Fruit fly (Drosophila melanogaster) whole organism, prepupa: ENCODE measurements around the gene st.
A peak's percentile ranks its signal among the peaks of the same experiment; 100 is the strongest.

Experiments used
- Blimp-1 ChIP-seq: fragments of 200-800 bp; sonication (Bioruptor generic); optimal IDR thresholded peaks from 3 replicates; lab custom pipeline; 2017; ENCODE audit warnings: missing biosample characterization, missing genetic modification characterization, mild to moderate bottlenecking, moderate library complexity, missing genetic modification reagents
- CG10631 ChIP-seq: fragments of 200-800 bp; sonication (Bioruptor generic); optimal IDR thresholded peaks from 2 replicates; lab custom pipeline; 2016; ENCODE audit warnings: missing biosample characterization, missing genetic modification characterization
- CG10669 ChIP-seq: fragments of 200-800 bp; sonication (Bioruptor generic); optimal IDR thresholded peaks from 3 replicates; lab custom pipeline; 2018; ENCODE audit warnings: missing biosample characterization, mild to moderate bottlenecking, missing genetic modification characterization, moderate library complexity
- CG11294 ChIP-seq: fragments of 200-800 bp; sonication (Bioruptor generic); IDR thresholded peaks from 2 replicates; pipeline ENCODE4 v1.3.6; 2022; ENCODE audit warnings: missing biosample characterization, missing genetic modification characterization
- CG11902 ChIP-seq: fragments of 200-800 bp; sonication (Bioruptor generic); optimal IDR thresholded peaks from 3 replicates; lab custom pipeline; 2016; ENCODE audit warnings: missing biosample characterization, missing genetic modification characterization
- CG15336 ChIP-seq: fragments of 200-800 bp; sonication (Bioruptor generic); IDR thresholded peaks from 2 replicates; pipeline ENCODE4 v1.3.6; 2022; ENCODE audit warnings: missing biosample characterization, missing genetic modification characterization
- CG1621 ChIP-seq: fragments of 200-800 bp; sonication (Bioruptor generic); optimal IDR thresholded peaks from 3 replicates; lab custom pipeline; 2018; ENCODE audit warnings: missing biosample characterization, mild to moderate bottlenecking, missing genetic modification characterization
- CG16779 ChIP-seq: fragments of 200-800 bp; sonication (Bioruptor generic); optimal IDR thresholded peaks from 3 replicates; lab custom pipeline; 2017; ENCODE audit warnings: missing biosample characterization, mild to moderate bottlenecking, missing genetic modification characterization
- CG31627 ChIP-seq: fragments of 200-800 bp; sonication (Bioruptor generic); optimal IDR thresholded peaks from 3 replicates; lab custom pipeline; 2016; ENCODE audit warnings: missing biosample characterization, missing genetic modification characterization
- CG32006 ChIP-seq: fragments of 200-800 bp; sonication (Bioruptor generic); optimal IDR thresholded peaks from 3 replicates; lab custom pipeline; 2017; ENCODE audit warnings: missing biosample characterization, mild to moderate bottlenecking, missing genetic modification characterization
- CG34406 ChIP-seq: fragments of 200-800 bp; sonication (Bioruptor generic); optimal IDR thresholded peaks from 3 replicates; lab custom pipeline; 2016; ENCODE audit warnings: missing biosample characterization, missing genetic modification characterization
- CG3919 ChIP-seq: fragments of 200-800 bp; sonication (Bioruptor generic); optimal IDR thresholded peaks from 3 replicates; lab custom pipeline; 2016; ENCODE audit warnings: missing biosample characterization, missing genetic modification characterization
- CG4318 ChIP-seq: fragments of 200-800 bp; sonication (Bioruptor generic); optimal IDR thresholded peaks from 3 replicates; lab custom pipeline; 2017; ENCODE audit warnings: missing biosample characterization, mild to moderate bottlenecking, missing genetic modification characterization
- CG6163 ChIP-seq: fragments of 200-800 bp; sonication (Bioruptor generic); IDR thresholded peaks from 3 replicates; pipeline ENCODE4 v1.3.6; 2022; ENCODE audit warnings: missing biosample characterization, missing genetic modification characterization
- CG6276 ChIP-seq: fragments of 200-800 bp; sonication (Bioruptor generic); optimal IDR thresholded peaks from 2 replicates; lab custom pipeline; 2017; ENCODE audit warnings: missing biosample characterization, mild to moderate bottlenecking, missing genetic modification characterization
- CG6792 ChIP-seq: fragments of 200-800 bp; sonication (Bioruptor generic); optimal IDR thresholded peaks from 3 replicates; lab custom pipeline; 2016; ENCODE audit warnings: missing biosample characterization, missing genetic modification characterization
- CG6808 ChIP-seq: fragments of 200-800 bp; sonication (Bioruptor generic); optimal IDR thresholded peaks from 3 replicates; lab custom pipeline; 2017; ENCODE audit warnings: missing biosample characterization, missing genetic modification characterization, mild to moderate bottlenecking, moderate library complexity, missing genetic modification reagents
- CG6854 ChIP-seq: fragments of 200-800 bp; sonication (Bioruptor generic); optimal IDR thresholded peaks from 2 replicates; lab custom pipeline; 2017; ENCODE audit warnings: missing biosample characterization, mild to moderate bottlenecking, missing genetic modification characterization
- CG7368 ChIP-seq: fragments of 200-800 bp; sonication (Bioruptor generic); optimal IDR thresholded peaks from 3 replicates; lab custom pipeline; 2016; ENCODE audit warnings: missing biosample characterization, missing genetic modification characterization
- CG8119 ChIP-seq: fragments of 200-800 bp; sonication (Bioruptor generic); IDR thresholded peaks from 3 replicates; pipeline ENCODE4 v1.3.6; 2022; ENCODE audit warnings: missing biosample characterization, missing genetic modification characterization
- CG8319 ChIP-seq: fragments of 200-800 bp; sonication (Bioruptor generic); optimal IDR thresholded peaks from 3 replicates; lab custom pipeline; 2016; ENCODE audit warnings: missing biosample characterization, missing genetic modification characterization
- CG8632 ChIP-seq: fragments of 200-800 bp; sonication (Bioruptor generic); optimal IDR thresholded peaks from 3 replicates; lab custom pipeline; 2016; ENCODE audit warnings: missing biosample characterization, missing genetic modification characterization
- Eip75B ChIP-seq: fragments of 200-800 bp; sonication (Bioruptor generic); optimal IDR thresholded peaks from 3 replicates; lab custom pipeline; 2016; ENCODE audit warnings: missing biosample characterization, missing genetic modification characterization
- Eip93F ChIP-seq: fragments of 200-800 bp; sonication (Bioruptor generic); optimal IDR thresholded peaks from 2 replicates; lab custom pipeline; 2016; ENCODE audit warnings: missing biosample characterization, mild to moderate bottlenecking, missing genetic modification characterization
- Ets21C ChIP-seq: fragments of 200-800 bp; sonication (Bioruptor generic); optimal IDR thresholded peaks from 3 replicates; lab custom pipeline; 2016; ENCODE audit warnings: missing biosample characterization, missing genetic modification characterization
- Ets96B ChIP-seq: fragments of 200-800 bp; optimal IDR thresholded peaks from 2 replicates; lab custom pipeline; 2019; ENCODE audit warnings: missing biosample characterization, mild to moderate bottlenecking, missing genetic modification characterization, moderate library complexity
- Hr39 ChIP-seq: fragments of 200-800 bp; sonication (Bioruptor generic); optimal IDR thresholded peaks from 2 replicates; lab custom pipeline; 2016; ENCODE audit warnings: missing biosample characterization, missing genetic modification characterization
- Hr4 ChIP-seq: fragments of 200-800 bp; sonication (Bioruptor generic); optimal IDR thresholded peaks from 3 replicates; lab custom pipeline; 2016; ENCODE audit warnings: missing biosample characterization, missing genetic modification characterization
- Lpt ChIP-seq: fragments of 200-800 bp; sonication (Bioruptor generic); optimal IDR thresholded peaks from 3 replicates; lab custom pipeline; 2016; ENCODE audit warnings: missing biosample characterization, missing genetic modification characterization
- Met ChIP-seq: fragments of 200-800 bp; sonication (Bioruptor generic); optimal IDR thresholded peaks from 3 replicates; lab custom pipeline; 2016; ENCODE audit warnings: missing biosample characterization, missing genetic modification characterization
- OdsH ChIP-seq: fragments of 200-800 bp; sonication (Bioruptor generic); optimal IDR thresholded peaks from 3 replicates; lab custom pipeline; 2016; ENCODE audit warnings: missing biosample characterization, missing genetic modification characterization
- Smox ChIP-seq: fragments of 200-800 bp; sonication (Bioruptor generic); optimal IDR thresholded peaks from 3 replicates; lab custom pipeline; 2016; ENCODE audit warnings: missing biosample characterization, missing genetic modification characterization
- Sox102F ChIP-seq: fragments of 200-800 bp; sonication (Bioruptor generic); optimal IDR thresholded peaks from 2 replicates; lab custom pipeline; 2016; ENCODE audit warnings: missing biosample characterization, mild to moderate bottlenecking, missing genetic modification characterization
- Sox14 ChIP-seq: fragments of 200-800 bp; sonication (Bioruptor generic); optimal IDR thresholded peaks from 3 replicates; lab custom pipeline; 2016; ENCODE audit warnings: missing biosample characterization, missing genetic modification characterization
- Sox15 ChIP-seq: fragments of 200-800 bp; sonication (Bioruptor generic); optimal IDR thresholded peaks from 3 replicates; lab custom pipeline; 2016; ENCODE audit warnings: missing biosample characterization, missing genetic modification characterization
- achi ChIP-seq: fragments of 200-800 bp; sonication (Bioruptor generic); optimal IDR thresholded peaks from 3 replicates; lab custom pipeline; 2016; ENCODE audit warnings: missing biosample characterization, missing genetic modification characterization
- acj6 ChIP-seq: fragments of 200-800 bp; sonication (Bioruptor generic); optimal IDR thresholded peaks from 3 replicates; lab custom pipeline; 2016; ENCODE audit warnings: missing biosample characterization, missing genetic modification characterization
- cyc ChIP-seq: fragments of 200-800 bp; sonication (Bioruptor generic); optimal IDR thresholded peaks from 3 replicates; lab custom pipeline; 2016; ENCODE audit warnings: missing biosample characterization, missing genetic modification characterization
- dac ChIP-seq: fragments of 200-800 bp; sonication (Bioruptor generic); optimal IDR thresholded peaks from 2 replicates; lab custom pipeline; 2017; ENCODE audit warnings: missing biosample characterization, mild to moderate bottlenecking, missing genetic modification characterization
- eg ChIP-seq: fragments of 200-800 bp; sonication (Bioruptor generic); IDR thresholded peaks from 3 replicates; pipeline ENCODE4 v1.3.6; 2022; ENCODE audit warnings: missing biosample characterization, missing genetic modification characterization
- esn ChIP-seq: fragments of 200-800 bp; sonication (Bioruptor generic); optimal IDR thresholded peaks from 2 replicates; lab custom pipeline; 2016; ENCODE audit warnings: missing biosample characterization, mild to moderate bottlenecking, missing genetic modification characterization, moderate library complexity
- fd59A ChIP-seq: fragments of 200-800 bp; sonication (Bioruptor generic); optimal IDR thresholded peaks from 2 replicates; lab custom pipeline; 2017; ENCODE audit warnings: missing biosample characterization, mild to moderate bottlenecking, missing genetic modification characterization, missing genetic modification reagents
- fd85E ChIP-seq: fragments of 200-800 bp; sonication (Bioruptor generic); optimal IDR thresholded peaks from 3 replicates; lab custom pipeline; 2016; ENCODE audit warnings: missing biosample characterization, missing genetic modification characterization
- fkh ChIP-seq: fragments of 200-800 bp; sonication (Bioruptor generic); optimal IDR thresholded peaks from 3 replicates; lab custom pipeline; 2017; ENCODE audit warnings: missing biosample characterization, mild to moderate bottlenecking, missing genetic modification characterization, moderate library complexity
- lz ChIP-seq: fragments of 200-800 bp; sonication (Bioruptor generic); optimal IDR thresholded peaks from 3 replicates; lab custom pipeline; 2016; ENCODE audit warnings: missing biosample characterization, missing genetic modification characterization
- net ChIP-seq: fragments of 200-800 bp; sonication (Bioruptor generic); optimal IDR thresholded peaks from 3 replicates; lab custom pipeline; 2016; ENCODE audit warnings: missing biosample characterization, missing genetic modification characterization
- pdm3 ChIP-seq: fragments of 200-800 bp; sonication (Bioruptor generic); optimal IDR thresholded peaks from 3 replicates; lab custom pipeline; 2016; ENCODE audit warnings: missing biosample characterization, missing genetic modification characterization
- spab ChIP-seq: fragments of 200-800 bp; sonication (Bioruptor generic); optimal IDR thresholded peaks from 2 replicates; lab custom pipeline; 2017; ENCODE audit warnings: missing biosample characterization, mild to moderate bottlenecking, missing genetic modification characterization, missing genetic modification reagents
- ss ChIP-seq, 2 experiments: fragments of 200-800 bp; sonication (Bioruptor generic); optimal IDR thresholded peaks; 2 replicates in 1 of 2; 3 replicates in 1 of 2; lab custom pipeline; 2017 to 2018; ENCODE audit warnings: mild to moderate bottlenecking in 2 of 2, missing biosample characterization in 2 of 2, missing genetic modification characterization in 2 of 2, moderate library complexity in 1 of 2
- svp ChIP-seq: fragments of 200-800 bp; sonication (Bioruptor generic); peaks from one replicate; lab custom pipeline; 2016; ENCODE audit warnings: missing biosample characterization, missing genetic modification characterization
- vri ChIP-seq: fragments of 200-800 bp; sonication (Bioruptor generic); optimal IDR thresholded peaks from 3 replicates; lab custom pipeline; 2016; ENCODE audit warnings: missing biosample characterization, mild to moderate bottlenecking, missing genetic modification characterization

st gene

DNA sequence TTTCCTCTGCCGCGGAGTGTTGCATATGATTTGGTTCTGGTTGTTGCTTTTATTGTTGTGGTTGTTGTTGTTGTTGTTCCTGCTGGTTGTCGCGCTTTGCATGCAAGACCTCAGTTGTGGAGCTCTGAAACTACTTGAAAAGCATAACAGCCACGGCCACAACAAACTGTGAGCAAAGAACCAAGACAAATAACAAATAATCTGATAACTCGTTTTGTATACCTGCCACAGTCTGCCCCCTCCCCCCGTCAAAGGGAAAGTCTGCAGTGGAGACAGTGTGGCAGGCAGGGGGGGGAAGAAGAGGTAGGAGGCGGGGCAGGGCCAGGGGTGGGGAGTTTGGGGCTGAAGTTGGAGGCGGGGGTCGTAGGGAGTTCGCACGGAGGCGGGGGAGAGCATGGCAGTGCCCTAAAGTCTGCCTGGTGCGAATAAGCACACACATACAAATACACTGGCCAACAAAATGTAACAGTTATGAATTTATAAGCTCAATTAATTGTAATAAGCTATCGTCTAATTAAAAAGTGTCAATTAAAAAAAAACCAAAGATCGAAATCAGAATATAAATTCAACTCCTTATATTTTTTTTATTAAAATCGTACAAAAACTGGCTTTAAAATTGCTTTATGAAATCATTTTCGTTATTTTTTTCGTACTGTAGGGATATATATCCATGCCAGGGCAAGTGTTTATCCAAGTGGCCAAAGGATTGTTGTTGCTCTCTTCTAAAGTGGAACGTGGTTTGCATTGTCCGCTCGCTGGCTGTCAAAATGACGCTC, 8.8 kb upstream of the st start:
- TF ChIP-seq OdsH (GFP tag; lab: Kevin White, UChicago) (peak; percentile 83), Ets96B (tag; lab: Kevin White, UChicago) (peak; percentile 84), CG11294 (no peak), CG6163 (GFP tag; lab: Robert Waterston, UW) (peak; percentile 56), CG1621 (peak; percentile 61), Ets21C (GFP tag; lab: Kevin White, UChicago) (peak; percentile 75), CG6808 (peak; percentile 68), ss (GFP tag; optimal IDR thresholded peaks at IDR 0.05; lab: Kevin White, UChicago) (peak; percentile 41 to 70), CG15336 (GFP tag; lab: Robert Waterston, UW) (peak; percentile 72), fd85E (peak; percentile 13), CG8632 (GFP tag; lab: Kevin White, UChicago) (peak; percentile 84), vri (GFP tag; lab: Kevin White, UChicago) (peak; percentile 63), Sox15 (GFP tag; lab: Kevin White, UChicago) (peak; percentile 75), Lpt (peak; percentile 1), net (peak; percentile 68), CG34406 (GFP tag; lab: Kevin White, UChicago) (peak; percentile 88), CG16779 (tag; lab: Kevin White, UChicago) (peak; percentile 27), lz (GFP tag; lab: Kevin White, UChicago) (peak; percentile 82), pdm3 (GFP tag; lab: Kevin White, UChicago) (peak; percentile 74), CG8119 (GFP tag; lab: Robert Waterston, UW) (peak; percentile 74), Sox102F (GFP tag; lab: Kevin White, UChicago) (peak; percentile 83), CG4318 (GFP tag; lab: Kevin White, UChicago) (peak; percentile 2), CG10669 (GFP tag; lab: Kevin White, UChicago) (peak; percentile 72), svp (GFP tag; lab: Kevin White, UChicago) (peak; percentile 93), achi (GFP tag; lab: Kevin White, UChicago) (peak; percentile 78), CG6854 (GFP tag; lab: Kevin White, UChicago) (no peak), CG3919 (peak; percentile 84), Eip93F (GFP tag; lab: Kevin White, UChicago) (peak; percentile 21), CG32006 (GFP tag; lab: Kevin White, UChicago) (peak; percentile 67), Sox14 (peak; percentile 75), dac (GFP tag; lab: Kevin White, UChicago) (no peak), CG6792 (GFP tag; lab: Kevin White, UChicago) (peak; percentile 87), esn (GFP tag; lab: Kevin White, UChicago) (peak; percentile 89), Met (GFP tag; lab: Kevin White, UChicago) (peak; percentile 88), Smox (peak; percentile 85), acj6 (GFP tag; lab: Kevin White, UChicago) (peak; percentile 88), Hr39 (GFP tag; lab: Kevin White, UChicago) (peak; percentile 79), Hr4 (GFP tag; lab: Kevin White, UChicago) (peak; percentile 28), CG7368 (GFP tag; lab: Kevin White, UChicago) (peak; percentile 57), cyc (peak; percentile 83), spab (GFP tag; lab: Kevin White, UChicago) (peak; percentile 73), Eip75B (peak; percentile 78), eg (peak; percentile 46; the same call in 1 of the 3 replicates), fkh (GFP tag; lab: Kevin White, UChicago) (peak; percentile 87), CG31627 (GFP tag; lab: Kevin White, UChicago) (peak; percentile 83), CG8319 (GFP tag; lab: Kevin White, UChicago) (peak; percentile 46), CG6276 (GFP tag; lab: Kevin White, UChicago) (peak; percentile 35), CG10631 (GFP tag; lab: Kevin White, UChicago) (peak; percentile 82), fd59A (GFP tag; lab: Kevin White, UChicago) (peak; percentile 68), Blimp-1 (peak; percentile 80), CG11902 (GFP tag; lab: Kevin White, UChicago) (peak; percentile 68)
